Worm (Caenorhabditis elegans) whole organism, L4/young adult: ENCODE results near the gene C03A7.2.

Source experiments
- W03F9.2 ChIP-seq: fragments of 150-350 bp; optimal IDR thresholded peaks from 2 replicates; lab custom pipeline; 2014; ENCODE audit warnings: missing biosample characterization, missing genetic modification characterization
- dao-5 ChIP-seq: sonication (generic microtip); optimal IDR thresholded peaks from 2 replicates; lab custom pipeline; 2016; ENCODE audit warnings: missing genotype, missing genetic modification characterization, moderate library complexity, missing compliant biosample characterization
- him-1 ChIP-seq: sonication (generic microtip); optimal IDR thresholded peaks from 2 replicates; lab custom pipeline; 2016; ENCODE audit warnings: missing genotype, missing genetic modification reagents, missing genetic modification characterization, missing compliant biosample characterization

C03A7.2 gene

ce11 chrV:5172833-5173232 is 8.9 kb upstream of the C03A7.2 start, which contains the start of gene srt-65:
TSS of gene srt-65 (minus strand) at chrV:5172933.
- TF ChIP-seq W03F9.2 (tag; lab: Kevin White, UChicago), result no peak

- TF ChIP-seq W03F9.2 (tag; lab: Kevin White, UChicago) (no peak), dao-5 (no peak), him-1 (tag; lab: Kevin White, UChicago) (no peak)
Observed at ce11 chrV:5177209-5177608, 4.5 kb upstream of the C03A7.2 start, which contains the start of gene ugt-51. TSS of gene ugt-51 (minus strand) at chrV:5177309.

ce11 chrV:5178051-5178450 is 3.7 kb upstream of the C03A7.2 start:
- TF ChIP-seq dao-5, result no peak
- no peak for TF ChIP-seq him-1 (tag; lab: Kevin White, UChicago)
- TF ChIP-seq W03F9.2 (tag; lab: Kevin White, UChicago), result no peak

- TF ChIP-seq him-1 (tag; lab: Kevin White, UChicago) (no peak), W03F9.2 (tag; lab: Kevin White, UChicago) (no peak), dao-5 (no peak)
Observed at ce11 chrV:5192501-5192900, 10.8 kb downstream of the C03A7.2 start, which contains the start of gene C03A7.13. TSS of gene C03A7.13 (minus strand) at chrV:5192543.

- TF ChIP-seq W03F9.2 (tag; lab: Kevin White, UChicago) (no peak), him-1 (tag; lab: Kevin White, UChicago) (no peak)
Observed at ce11 chrV:5194508-5194907, 12.8 kb downstream of the C03A7.2 start, which contains the start of gene abu-8. TSS of gene abu-8 (minus strand) at chrV:5194608.

- no peak for TF ChIP-seq W03F9.2 (tag; lab: Kevin White, UChicago)
- TF ChIP-seq him-1 (tag; lab: Kevin White, UChicago), result no peak
- TF ChIP-seq dao-5, result no peak
Observed at ce11 chrV:5198240-5198639, 16.5 kb downstream of the C03A7.2 start, which contains the start of gene Y47A7.2. TSS of gene Y47A7.2 (minus strand) at chrV:5198340.

ce11 chrV:5200188-5200587 is 18.5 kb downstream of the C03A7.2 start:
- no peak for TF ChIP-seq W03F9.2 (tag; lab: Kevin White, UChicago)
- no peak for TF ChIP-seq him-1 (tag; lab: Kevin White, UChicago)
- no peak for TF ChIP-seq dao-5

- TF ChIP-seq dao-5 (no peak), W03F9.2 (tag; lab: Kevin White, UChicago) (no peak)
Observed at ce11 chrV:5201706-5202105, 20.0 kb downstream of the C03A7.2 start.

ce11 chrV:5203643-5204042 is 21.9 kb downstream of the C03A7.2 start:
- TF ChIP-seq W03F9.2 (tag; lab: Kevin White, UChicago), result no peak
- no peak for TF ChIP-seq dao-5
- no peak for TF ChIP-seq him-1 (tag; lab: Kevin White, UChicago)

- TF ChIP-seq him-1 (tag; lab: Kevin White, UChicago) (no peak), dao-5 (no peak), W03F9.2 (tag; lab: Kevin White, UChicago) (no peak)
Observed at ce11 chrV:5204127-5204526, 22.4 kb downstream of the C03A7.2 start, which contains the start of gene ttc-37. TSS of gene ttc-37 (plus strand) at chrV:5204475.

ce11 chrV:5213674-5214073 is 32.0 kb downstream of the C03A7.2 start:
- no peak for TF ChIP-seq W03F9.2 (tag; lab: Kevin White, UChicago)
- TF ChIP-seq dao-5, result no peak
- TF ChIP-seq him-1 (tag; lab: Kevin White, UChicago), result no peak

- TF ChIP-seq dao-5, result no peak
- no peak for TF ChIP-seq him-1 (tag; lab: Kevin White, UChicago)
- TF ChIP-seq W03F9.2 (tag; lab: Kevin White, UChicago), result no peak
Observed at ce11 chrV:5223044-5223443, 41.3 kb downstream of the C03A7.2 start, which contains the start of gene Y49G5B.1. TSS of gene Y49G5B.1 (plus strand) at chrV:5223367.

- TF ChIP-seq him-1 (tag; lab: Kevin White, UChicago) (no peak), dao-5 (no peak), W03F9.2 (tag; lab: Kevin White, UChicago) (no peak)
Observed at ce11 chrV:5225660-5226059, 43.9 kb downstream of the C03A7.2 start.

- TF ChIP-seq dao-5 (no peak), him-1 (tag; lab: Kevin White, UChicago) (no peak), W03F9.2 (tag; lab: Kevin White, UChicago) (no peak)
Observed at ce11 chrV:5228513-5228912, 46.8 kb downstream of the C03A7.2 start.
